Fruit fly (Drosophila melanogaster) whole organism, wandering third instar larva: ENCODE measurements around the gene Chsy.
A peak's percentile ranks its signal among the peaks of the same experiment; 100 is the strongest.

ENCODE experiments used
- Hnf4 ChIP-seq: fragments of 200-800 bp; sonication (Bioruptor generic); optimal IDR thresholded peaks from 2 replicates; lab custom pipeline; 2016; ENCODE audit warnings: missing biosample characterization, mild to moderate bottlenecking, missing genetic modification characterization
- Hr83 ChIP-seq: fragments of 200-300 bp; sonication (Bioruptor generic); optimal IDR thresholded peaks from 2 replicates; lab custom pipeline; 2016; ENCODE audit warnings: missing biosample characterization, mild to moderate bottlenecking, missing genetic modification characterization, moderate library complexity; ENCODE audit not compliant: poor library complexity, severe bottlenecking
- OdsH ChIP-seq: fragments of 200-800 bp; sonication (Bioruptor generic); optimal IDR thresholded peaks from 2 replicates; lab custom pipeline; 2016; ENCODE audit warnings: missing biosample characterization, mild to moderate bottlenecking, missing genetic modification characterization
- dmrt93B ChIP-seq: fragments of 200-800 bp; sonication (Bioruptor generic); optimal IDR thresholded peaks from 2 replicates; lab custom pipeline; 2018; ENCODE audit warnings: missing biosample characterization, mild to moderate bottlenecking, missing genetic modification characterization

- TF ChIP-seq Hnf4 (GFP tag; lab: Kevin White, UChicago) = peak; percentile 22
- no peak for TF ChIP-seq Hr83 (GFP tag; lab: Kevin White, UChicago)
- peak; percentile 62 for TF ChIP-seq OdsH (GFP tag; lab: Kevin White, UChicago)
- peak; percentile 47 for TF ChIP-seq dmrt93B
Observed at dm6 chrX:15642056-15642455, 48.7 kb upstream of the Chsy start.
